Worm (Caenorhabditis elegans) whole organism, early embryonic: ENCODE data around the gene K01H12.4.

ENCODE experiments used
- ama-1 ChIP-seq: fragments of 150-350 bp; optimal IDR thresholded peaks from 2 replicates; lab custom pipeline; 2014
- hmg-4 ChIP-seq: fragments of 200-800 bp; sonication (Bioruptor generic); optimal IDR thresholded peaks from 2 replicates; lab custom pipeline; 2018; ENCODE audit warnings: mild to moderate bottlenecking, missing genetic modification characterization, missing compliant biosample characterization

- no peak for TF ChIP-seq hmg-4
- TF ChIP-seq ama-1 (lab: Kevin White, UChicago): no peak
These were observed 44.0 kb downstream of the K01H12.4 start for ce11 chrIV:9756647-9757424.
